ENCODE assay signal across 3 fruit fly cellular contexts in genomic region chr2L:2958858-2959257, dm6.
TF ChIP-seq lines count a peak whose summit lies in the region.

No protein-coding gene starts in this region.

- no peak for TF ChIP-seq CTCF in whole organism, embryonic (GFP tag; optimal IDR thresholded peaks at IDR 0.05; lab: Kevin White, UChicago)

TF ChIP-seq in whole organism, embryonic, 481 proteins besides CTCF, POLR2A, EP300 and RAD21 (continues in another document):
- no peak for TF ChIP-seq h (optimal IDR thresholded peaks at IDR 0.05; lab: Kevin White, UChicago)
- no peak for TF ChIP-seq B-H1 (GFP tag; IDR thresholded peaks at IDR 0.05; lab: Robert Waterston, UW)
- no peak for TF ChIP-seq CG7963 (GFP tag; IDR thresholded peaks at IDR 0.05; lab: Robert Waterston, UW; ENCODE audit: partially characterized antibody)
- no peak for TF ChIP-seq CG10321 (GFP tag; IDR thresholded peaks at IDR 0.05; lab: Robert Waterston, UW)
- TF ChIP-seq Doc3 (GFP tag; IDR thresholded peaks at IDR 0.05; lab: Robert Waterston, UW; ENCODE audit: partially characterized antibody) = 0 out of 3 replicates have a peak, but pooled peaks have one; percentile 23
- no peak for TF ChIP-seq aop (GFP tag; IDR thresholded peaks at IDR 0.05; lab: Robert Waterston, UW)
- no peak for TF ChIP-seq CG6683 (GFP tag; optimal IDR thresholded peaks at IDR 0.05; lab: Kevin White, UChicago)
- TF ChIP-seq zen2 (GFP tag; IDR thresholded peaks at IDR 0.05; lab: Robert Waterston, UW; ENCODE audit: partially characterized antibody) = 0 out of 3 replicates have a peak, but pooled peaks have one; percentile 19
- TF ChIP-seq CG1832 (GFP tag; optimal IDR thresholded peaks at IDR 0.05; lab: Kevin White, UChicago) = no peak
- no peak for TF ChIP-seq twi (tag; optimal IDR thresholded peaks at IDR 0.05; lab: Kevin White, UChicago)
- no peak for TF ChIP-seq nerfin-1 (tag; optimal IDR thresholded peaks at IDR 0.05; lab: Kevin White, UChicago)
- TF ChIP-seq Sin3A (optimal IDR thresholded peaks at IDR 0.05; lab: Kevin White, UChicago) = no peak
- TF ChIP-seq jumu (GFP tag; optimal IDR thresholded peaks at IDR 0.05; lab: Kevin White, UChicago) = no peak
- TF ChIP-seq CG10979 (tag; optimal IDR thresholded peaks at IDR 0.05; lab: Kevin White, UChicago) = no peak
- no peak for TF ChIP-seq pita (GFP tag; optimal IDR thresholded peaks at IDR 0.05; lab: Kevin White, UChicago)
- no peak for TF ChIP-seq mld (GFP tag; IDR thresholded peaks at IDR 0.05; lab: Robert Waterston, UW; ENCODE audit: partially characterized antibody)
- TF ChIP-seq vfl (GFP tag; optimal IDR thresholded peaks at IDR 0.05; lab: Kevin White, UChicago) = no peak
- TF ChIP-seq CG2116 (GFP tag; optimal IDR thresholded peaks at IDR 0.05; lab: Kevin White, UChicago) = no peak
- no peak for TF ChIP-seq CG4328 (GFP tag; optimal IDR thresholded peaks at IDR 0.05; lab: Kevin White, UChicago)
- peak; percentile 82 for TF ChIP-seq Deaf1 (tag; optimal IDR thresholded peaks at IDR 0.05; lab: Kevin White, UChicago)
- TF ChIP-seq Side (GFP tag; optimal IDR thresholded peaks at IDR 0.05; lab: Kevin White, UChicago) = no peak
- TF ChIP-seq ash1 (GFP tag; optimal IDR thresholded peaks at IDR 0.05; lab: Kevin White, UChicago) = no peak
- no peak for TF ChIP-seq CG6654 (GFP tag; optimal IDR thresholded peaks at IDR 0.05; lab: Kevin White, UChicago)
- TF ChIP-seq chinmo (GFP tag; IDR thresholded peaks at IDR 0.05; lab: Robert Waterston, UW; ENCODE audit: partially characterized antibody) = 0 out of 4 replicates have a peak, but pooled peaks have one; percentile 40
- no peak for TF ChIP-seq D19A (tag; optimal IDR thresholded peaks at IDR 0.05; lab: Kevin White, UChicago)
- no peak for TF ChIP-seq Hmx (GFP tag; optimal IDR thresholded peaks at IDR 0.05; lab: Kevin White, UChicago)
- TF ChIP-seq Med (GFP tag; lab: Kevin White, UChicago) = peak; percentile 58
- TF ChIP-seq nau (GFP tag; optimal IDR thresholded peaks at IDR 0.05; lab: Kevin White, UChicago) = no peak
- peak; percentile 51 to 54 for TF ChIP-seq Trl (optimal IDR thresholded peaks at IDR 0.05; lab: Kevin White, UChicago)
- TF ChIP-seq Trl (GFP tag; optimal IDR thresholded peaks at IDR 0.05; lab: Kevin White, UChicago) = no peak

TF ChIP-seq in whole organism, prepupa, 60 proteins besides CTCF, POLR2A, EP300 and RAD21:
- TF ChIP-seq Sox15 (GFP tag; optimal IDR thresholded peaks at IDR 0.05; lab: Kevin White, UChicago) (no peak), CG15336 (GFP tag; IDR thresholded peaks at IDR 0.05; lab: Robert Waterston, UW) (peak; percentile 14; the same call in 1 of the 2 replicates), Sox14 (GFP tag; optimal IDR thresholded peaks at IDR 0.05; lab: Kevin White, UChicago) (no peak)

TF ChIP-seq in whole organism, wandering third instar larva, 38 proteins besides CTCF, POLR2A, EP300 and RAD21:
- TF ChIP-seq HLH106 (tag; optimal IDR thresholded peaks at IDR 0.05; lab: Kevin White, UChicago) (no peak), dl (GFP tag; optimal IDR thresholded peaks at IDR 0.05; lab: Kevin White, UChicago; ENCODE audit: insufficient read depth in 1 of 2, partially characterized antibody in 2 of 2) (peak; percentile 4 to 11)
